Worm (Caenorhabditis elegans) whole organism, L2 larva: ENCODE measurements around the gene B0361.9.

Experiments used
- ama-1 ChIP-seq: fragments of 150-350 bp; optimal IDR thresholded peaks from 2 replicates; lab custom pipeline; 2018; ENCODE audit warnings: inconsistent platforms
- elt-3 ChIP-seq: sonication (generic microtip); optimal IDR thresholded peaks from 2 replicates; lab custom pipeline; 2017; ENCODE audit warnings: missing biosample characterization, missing genetic modification characterization
- fos-1 ChIP-seq: fragments of 150-350 bp; optimal IDR thresholded peaks from 2 replicates; lab custom pipeline; 2014; ENCODE audit warnings: missing biosample characterization, missing genetic modification characterization
- lin-13 ChIP-seq: fragments of 150-350 bp; optimal IDR thresholded peaks from 2 replicates; lab custom pipeline; 2014; ENCODE audit warnings: missing biosample characterization, missing genetic modification reagents, missing genetic modification characterization
- nhr-12 ChIP-seq: fragments of 150-350 bp; optimal IDR thresholded peaks from 2 replicates; lab custom pipeline; 2014; ENCODE audit warnings: missing biosample characterization, missing genetic modification characterization

DNA sequence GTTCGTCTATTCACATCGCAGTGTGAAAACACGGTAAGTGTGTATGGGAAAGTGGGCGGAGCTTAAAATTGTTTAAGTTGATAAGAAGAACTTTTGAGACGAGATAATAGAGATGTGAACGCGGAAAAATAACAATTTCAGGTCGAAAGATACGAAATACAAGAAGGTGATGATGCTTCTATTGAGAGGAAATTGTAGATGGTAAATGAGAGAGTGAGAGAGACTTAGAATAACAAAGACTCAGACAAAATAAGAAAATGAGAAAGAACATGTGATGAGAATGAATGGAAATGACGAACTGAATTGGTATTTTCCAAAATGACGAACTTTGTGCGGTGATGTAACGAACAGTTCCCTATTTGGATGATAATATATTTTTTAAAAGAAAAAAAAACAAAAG lies 28.3 kb downstream of the B0361.9 start:
- no peak for TF ChIP-seq lin-13 (GFP tag; lab: Kevin White, UChicago)
- TF ChIP-seq nhr-12 (tag; lab: Kevin White, UChicago) = no peak
- TF ChIP-seq ama-1 (lab: Kevin White, UChicago) = no peak
- no peak for TF ChIP-seq elt-3 (tag; lab: Kevin White, UChicago)
- TF ChIP-seq fos-1 = no peak
